Worm (Caenorhabditis elegans): ENCODE data around the gene C34E10.9.

C34E10.9 gene

ce11 chrIII:5294867-5295266 lies 31.7 kb upstream of the C34E10.9 start (continued):
- TF ChIP-seq lin-1 (GFP tag; IDR thresholded peaks at IDR 0.05): peak; percentile 68
- peak; percentile 65; the same call in 1 of the 2 replicates for TF ChIP-seq dmd-9 (GFP tag; IDR thresholded peaks at IDR 0.05)
- TF ChIP-seq lin-39 (tag; optimal IDR thresholded peaks at IDR 0.05): no peak
- peak; percentile 76 for TF ChIP-seq ctbp-1 (GFP tag; IDR thresholded peaks at IDR 0.05)
- TF ChIP-seq Y48G9A.11 (GFP tag; IDR thresholded peaks at IDR 0.05): peak; percentile 79
- TF ChIP-seq nhr-42 (GFP tag; IDR thresholded peaks at IDR 0.05): peak; percentile 78
- TF ChIP-seq unc-39 (tag; optimal IDR thresholded peaks at IDR 0.05): no peak
- peak; percentile 79 for TF ChIP-seq zfp-3 (GFP tag; conservative IDR thresholded peaks at IDR 0.05)
- TF ChIP-seq skn-1 (tag; optimal IDR thresholded peaks at IDR 0.05): no peak
- peak; percentile 35 for TF ChIP-seq F49E8.2 (tag; optimal IDR thresholded peaks at IDR 0.05; ENCODE audit: borderline replicate concordance)
- TF ChIP-seq ceh-82 (tag; optimal IDR thresholded peaks at IDR 0.05): no peak
- TF ChIP-seq mxl-2 (GFP tag; conservative IDR thresholded peaks at IDR 0.05): peak; percentile 80
- TF ChIP-seq duxl-1 (tag; optimal IDR thresholded peaks at IDR 0.05; ENCODE audit: poor library complexity): peak; percentile 71
- TF ChIP-seq ceh-20 (GFP tag; IDR thresholded peaks at IDR 0.05): peak; percentile 71; the same call in 1 of the 2 replicates
- no peak for TF ChIP-seq tag-97 (GFP tag; IDR thresholded peaks at IDR 0.05)
- no peak for TF ChIP-seq ceh-62 (tag; optimal IDR thresholded peaks at IDR 0.05)
- no peak for TF ChIP-seq aly-2 (tag; optimal IDR thresholded peaks at IDR 0.05)
- TF ChIP-seq zip-11 (GFP tag; IDR thresholded peaks at IDR 0.05): peak; percentile 58; the same call in 1 of the 2 replicates
- peak; percentile 44 for TF ChIP-seq nhr-11 (tag; optimal IDR thresholded peaks at IDR 0.05)
- peak; percentile 65; the same call in 1 of the 2 replicates for TF ChIP-seq nhr-41 (GFP tag; IDR thresholded peaks at IDR 0.05)
- peak; percentile 46; the same call in 1 of the 2 replicates for TF ChIP-seq snpc-1.2 (GFP tag; IDR thresholded peaks at IDR 0.05)
- no peak for TF ChIP-seq nhr-77 (tag; optimal IDR thresholded peaks at IDR 0.05)
- TF ChIP-seq lin-15B (tag; optimal IDR thresholded peaks at IDR 0.05): no peak
- TF ChIP-seq daf-19 (GFP tag; conservative IDR thresholded peaks at IDR 0.05): peak; percentile 92
- 0 out of 2 replicates have a peak, but pooled peaks have one; percentile 59 for TF ChIP-seq madf-9 (GFP tag; conservative IDR thresholded peaks at IDR 0.05)
- peak; percentile 86 for TF ChIP-seq ZK337.2 (GFP tag; IDR thresholded peaks at IDR 0.05)
- TF ChIP-seq D1046.2 (GFP tag; IDR thresholded peaks at IDR 0.05): peak; percentile 81
- peak; percentile 97 for TF ChIP-seq dmd-8 (GFP tag; IDR thresholded peaks at IDR 0.05)
- peak; percentile 51 for TF ChIP-seq F37D6.2 (tag; optimal IDR thresholded peaks at IDR 0.05)
- peak; percentile 90 for TF ChIP-seq pha-4 (GFP tag; IDR thresholded peaks at IDR 0.05)
- no peak for TF ChIP-seq pha-4 (tag; optimal IDR thresholded peaks at IDR 0.05)
- peak; percentile 35 for TF ChIP-seq zfp-2 (tag; optimal IDR thresholded peaks at IDR 0.05)
- TF ChIP-seq ceh-28 (tag; optimal IDR thresholded peaks at IDR 0.05): no peak
- TF ChIP-seq spr-3 (GFP tag; optimal IDR thresholded peaks at IDR 0.05): peak; percentile 69
- TF ChIP-seq rbr-2 (tag; optimal IDR thresholded peaks at IDR 0.05): peak; percentile 64
- TF ChIP-seq nhr-28 (tag; optimal IDR thresholded peaks at IDR 0.05): peak; percentile 23

- TF ChIP-seq unc-62 (GFP tag; optimal IDR thresholded peaks at IDR 0.05 in 1 of 2): peak in 1 of 2 experiments; percentile 92
- no peak for TF ChIP-seq unc-62 (tag; optimal IDR thresholded peaks at IDR 0.05)
- no peak for TF ChIP-seq nhr-28 (tag; optimal IDR thresholded peaks at IDR 0.05)
Measured at ce11 chrIII:5294281-5294680, 31.1 kb upstream of the C34E10.9 start.

ce11 chrIII:5291281-5291680 lies 28.1 kb upstream of the C34E10.9 start:
- TF ChIP-seq tra-1 (GFP tag; IDR thresholded peaks at IDR 0.05) (peak; percentile 47; the same call in 1 of the 2 replicates), dve-1 (tag; optimal IDR thresholded peaks at IDR 0.05; ENCODE audit: insufficient read depth) (peak; percentile 80), pqm-1 (tag; optimal IDR thresholded peaks at IDR 0.05) (peak; percentile 85), nhr-102 (tag; optimal IDR thresholded peaks at IDR 0.05) (peak; percentile 13), tag-97 (GFP tag; IDR thresholded peaks at IDR 0.05) (no peak), fos-1 (tag; optimal IDR thresholded peaks at IDR 0.05) (no peak), ZK337.2 (GFP tag; IDR thresholded peaks at IDR 0.05) (no peak), dmd-6 (GFP tag; IDR thresholded peaks at IDR 0.05) (peak; percentile 64), nhr-28 (tag; optimal IDR thresholded peaks at IDR 0.05) (peak; percentile 34), php-3 (GFP tag; IDR thresholded peaks at IDR 0.05) (0 out of 2 replicates have a peak, but pooled peaks have one; percentile 33), Y48G9A.11 (GFP tag; IDR thresholded peaks at IDR 0.05) (no peak), ceh-44 (GFP tag; IDR thresholded peaks at IDR 0.05) (no peak), hlh-11 (tag; optimal IDR thresholded peaks at IDR 0.05) (peak; percentile 64), lin-1 (GFP tag; IDR thresholded peaks at IDR 0.05) (peak; percentile 31; the same call in 1 of the 2 replicates), mep-1 (tag; optimal IDR thresholded peaks at IDR 0.05) (no peak), lin-39 (tag; optimal IDR thresholded peaks at IDR 0.05) (no peak), madf-5 (GFP tag; IDR thresholded peaks at IDR 0.05) (no peak), ceh-62 (tag; optimal IDR thresholded peaks at IDR 0.05) (no peak), nhr-48 (tag; optimal IDR thresholded peaks at IDR 0.05) (no peak)

Measured in whole organism, L4 larva.